Fruit fly (Drosophila melanogaster) ovary, adult (tissue): ENCODE data around the gene CG18473.

ENCODE experiments used
- CG17801 ChIP-seq: fragments of 200-800 bp; optimal IDR thresholded peaks from 2 replicates; lab custom pipeline; 2019; ENCODE audit warnings: missing biosample characterization, mild to moderate bottlenecking, missing genetic modification characterization, moderate library complexity; ENCODE audit not compliant: partially characterized antibody

The CG18473 gene

dm6 chr3R:9341189-9342012 is 21.7 kb upstream of the CG18473 start:
- peak; percentile 90 for TF ChIP-seq CG17801

dm6 chr3R:9342248-9342882 is 20.7 kb upstream of the CG18473 start:
- TF ChIP-seq CG17801: no peak

- no peak for TF ChIP-seq CG17801
Observed at dm6 chr3R:9343022-9343587, 20.0 kb upstream of the CG18473 start.

dm6 chr3R:9343645-9344044 is 19.5 kb upstream of the CG18473 start:
- peak; percentile 27 for TF ChIP-seq CG17801

- TF ChIP-seq CG17801: peak; percentile 46
Observed at dm6 chr3R:9344186-9344790, 18.8 kb upstream of the CG18473 start.

- TF ChIP-seq CG17801: no peak
Observed at dm6 chr3R:9344791-9345208, 18.3 kb upstream of the CG18473 start.

- no peak for TF ChIP-seq CG17801
Observed at dm6 chr3R:9345904-9346303, 17.2 kb upstream of the CG18473 start.

dm6 chr3R:9346539-9346938 is 16.6 kb upstream of the CG18473 start:
- no peak for TF ChIP-seq CG17801

- peak; percentile 57 for TF ChIP-seq CG17801
Observed at dm6 chr3R:9347702-9348378, 15.3 kb upstream of the CG18473 start.

- no peak for TF ChIP-seq CG17801
Observed at dm6 chr3R:9348379-9348721, 14.8 kb upstream of the CG18473 start.

- TF ChIP-seq CG17801: no peak
Observed at dm6 chr3R:9349267-9349820, 13.8 kb upstream of the CG18473 start.

- no peak for TF ChIP-seq CG17801
Observed at dm6 chr3R:9350561-9351379, 12.3 kb upstream of the CG18473 start.

dm6 chr3R:9351415-9352379 is 11.4 kb upstream of the CG18473 start:
- peak; percentile 53 for TF ChIP-seq CG17801

dm6 chr3R:9352595-9353275 is 10.4 kb upstream of the CG18473 start:
- no peak for TF ChIP-seq CG17801
